Fruit fly (Drosophila melanogaster) whole organism, embryonic: ENCODE measurements around the gene Rtca.
A peak's percentile ranks its signal among the peaks of the same experiment; 100 is the strongest.

ENCODE experiments used
- CG10462 ChIP-seq: fragments of 200-800 bp; sonication (Bioruptor generic); optimal IDR thresholded peaks from 2 replicates; lab custom pipeline; 2016; ENCODE audit warnings: missing biosample characterization, missing genetic modification characterization
- CG12299 ChIP-seq: fragments of 200-800 bp; sonication (Bioruptor generic); optimal IDR thresholded peaks from 2 replicates; lab custom pipeline; 2018; ENCODE audit warnings: missing biosample characterization, mild to moderate bottlenecking, missing genetic modification characterization
- CG12769 ChIP-seq: fragments of 200-800 bp; sonication (Bioruptor generic); optimal IDR thresholded peaks from 2 replicates; lab custom pipeline; 2019; ENCODE audit warnings: missing biosample characterization, mild to moderate bottlenecking, missing genetic modification characterization, moderate library complexity
- CG13894 ChIP-seq: fragments of 200-800 bp; sonication (Bioruptor generic); optimal IDR thresholded peaks from 3 replicates; lab custom pipeline; 2018; ENCODE audit warnings: missing biosample characterization, mild to moderate bottlenecking, missing genetic modification characterization, moderate library complexity
- CG14441 ChIP-seq: fragments of 200-800 bp; sonication (Bioruptor generic); IDR thresholded peaks from 2 replicates; pipeline ENCODE4 v1.3.6; 2022; ENCODE audit warnings: missing biosample characterization, missing genetic modification characterization
- CG15696 ChIP-seq: fragments of 200-800 bp; sonication (Bioruptor generic); optimal IDR thresholded peaks from 2 replicates; lab custom pipeline; 2019; ENCODE audit warnings: missing biosample characterization, mild to moderate bottlenecking, missing genetic modification characterization, moderate library complexity
- CG17802 ChIP-seq: fragments of 200-800 bp; sonication (Bioruptor generic); optimal IDR thresholded peaks from 2 replicates; lab custom pipeline; 2018; ENCODE audit warnings: missing biosample characterization, mild to moderate bottlenecking, missing genetic modification characterization, moderate library complexity
- CG30403 ChIP-seq: fragments of 200-800 bp; sonication (Bioruptor generic); optimal IDR thresholded peaks from 3 replicates; lab custom pipeline; 2016; ENCODE audit warnings: missing biosample characterization, missing genetic modification characterization
- CG31224 ChIP-seq: fragments of 200-800 bp; sonication (Bioruptor generic); IDR thresholded peaks from 2 replicates; pipeline ENCODE4 v1.3.6; 2022; ENCODE audit warnings: missing biosample characterization, missing genetic modification characterization
- CG31388 ChIP-seq: fragments of 200-800 bp; sonication (Bioruptor generic); optimal IDR thresholded peaks from 2 replicates; lab custom pipeline; 2016; ENCODE audit warnings: missing biosample characterization, missing genetic modification characterization
- CG3281 ChIP-seq: fragments of 200-800 bp; sonication (Bioruptor generic); optimal IDR thresholded peaks from 3 replicates; lab custom pipeline; 2017; ENCODE audit warnings: missing biosample characterization, mild to moderate bottlenecking, missing genetic modification characterization
- CG33213 ChIP-seq: fragments of 200-800 bp; sonication (Bioruptor generic); optimal IDR thresholded peaks from 3 replicates; lab custom pipeline; 2016; ENCODE audit warnings: missing biosample characterization, missing genetic modification characterization
- CG3847 ChIP-seq: fragments of 200-800 bp; sonication (Bioruptor generic); IDR thresholded peaks from 2 replicates; pipeline ENCODE4 v1.3.6; 2022; ENCODE audit warnings: missing biosample characterization, missing genetic modification characterization
- CG4820 ChIP-seq: fragments of 200-800 bp; sonication (Bioruptor generic); optimal IDR thresholded peaks from 3 replicates; lab custom pipeline; 2016; ENCODE audit warnings: missing biosample characterization, missing genetic modification characterization
- CG6654 ChIP-seq: fragments of 200-800 bp; sonication (Bioruptor generic); optimal IDR thresholded peaks from 2 replicates; lab custom pipeline; 2017; ENCODE audit warnings: missing biosample characterization, mild to moderate bottlenecking, missing genetic modification characterization
- CG6765 ChIP-seq: fragments of 200-800 bp; sonication (Bioruptor generic); optimal IDR thresholded peaks from 3 replicates; lab custom pipeline; 2017; ENCODE audit warnings: missing biosample characterization, mild to moderate bottlenecking, missing genetic modification characterization
- CG6813 ChIP-seq: fragments of 200-800 bp; sonication (Bioruptor generic); optimal IDR thresholded peaks from 2 replicates; lab custom pipeline; 2017; ENCODE audit warnings: missing biosample characterization, missing genetic modification characterization, mild to moderate bottlenecking, moderate library complexity, missing genetic modification reagents
- CG7372 ChIP-seq: fragments of 200-800 bp; sonication (Bioruptor generic); IDR thresholded peaks from 2 replicates; pipeline ENCODE4 v1.3.6; 2022; ENCODE audit warnings: missing biosample characterization, missing genetic modification characterization
- CG8388 ChIP-seq: fragments of 200-800 bp; sonication (Bioruptor generic); optimal IDR thresholded peaks from 2 replicates; lab custom pipeline; 2019; ENCODE audit warnings: missing biosample characterization, mild to moderate bottlenecking, missing genetic modification characterization, moderate library complexity
- CG8478 ChIP-seq: fragments of >200 bp; optimal IDR thresholded peaks from 2 replicates; lab custom pipeline; 2018
- CG9797 ChIP-seq: fragments of 200-800 bp; sonication (Bioruptor generic); optimal IDR thresholded peaks from 3 replicates; lab custom pipeline; 2018; ENCODE audit warnings: missing biosample characterization, mild to moderate bottlenecking, missing genetic modification characterization
- Dad ChIP-seq: fragments of 200-800 bp; sonication (Bioruptor generic); optimal IDR thresholded peaks from 3 replicates; lab custom pipeline; 2016; ENCODE audit warnings: missing biosample characterization, missing genetic modification characterization
- Dek ChIP-seq: fragments of 200-800 bp; sonication (Bioruptor generic); optimal IDR thresholded peaks from 3 replicates; lab custom pipeline; 2019; ENCODE audit warnings: missing biosample characterization, mild to moderate bottlenecking, missing genetic modification characterization, moderate library complexity
- Drgx ChIP-seq: fragments of 200-800 bp; sonication (Bioruptor generic); IDR thresholded peaks from 2 replicates; pipeline ENCODE4 v1.3.6; 2022; ENCODE audit warnings: missing biosample characterization, missing genetic modification characterization
- H2.0 ChIP-seq: fragments of 200-800 bp; sonication (Bioruptor generic); IDR thresholded peaks from 2 replicates; pipeline ENCODE4 v1.3.6; 2022; ENCODE audit warnings: missing biosample characterization, missing genetic modification characterization
- Hmx ChIP-seq: fragments of 200-800 bp; sonication (Bioruptor generic); optimal IDR thresholded peaks from 2 replicates; lab custom pipeline; 2016; ENCODE audit warnings: missing biosample characterization, missing genetic modification characterization
- NC2α ChIP-seq: fragments of 200-800 bp; sonication (Bioruptor generic); optimal IDR thresholded peaks from 2 replicates; lab custom pipeline; 2016; ENCODE audit warnings: missing biosample characterization, missing genetic modification characterization
- Pdp1 ChIP-seq, 2 experiments: fragments of 200-800 bp; sonication (Bioruptor generic); optimal IDR thresholded peaks; 3 replicates each; lab custom pipeline; 2016; ENCODE audit warnings: missing biosample characterization in 2 of 2, missing genetic modification characterization in 2 of 2, mild to moderate bottlenecking in 1 of 2, moderate library complexity in 1 of 2
- Poxn ChIP-seq: fragments of 200-800 bp; sonication (Bioruptor generic); IDR thresholded peaks from 2 replicates; pipeline ENCODE4 v1.3.6; 2022; ENCODE audit warnings: missing biosample characterization, missing genetic modification characterization
- Sin3A ChIP-seq: fragments of >200 bp; optimal IDR thresholded peaks from 2 replicates; lab custom pipeline; 2018
- Spps ChIP-seq: fragments of 200-800 bp; sonication (Bioruptor generic); optimal IDR thresholded peaks from 2 replicates; lab custom pipeline; 2018; ENCODE audit warnings: missing biosample characterization, mild to moderate bottlenecking, missing genetic modification characterization
- TFAM ChIP-seq: fragments of 200-800 bp; sonication (Bioruptor generic); optimal IDR thresholded peaks from 2 replicates; lab custom pipeline; 2017; ENCODE audit warnings: missing biosample characterization, missing genetic modification characterization, inconsistent platforms
- Xrp1 ChIP-seq: fragments of 200-800 bp; sonication (Bioruptor generic); IDR thresholded peaks from 2 replicates; pipeline ENCODE4 v1.3.6; 2022; ENCODE audit warnings: missing biosample characterization, missing genetic modification characterization
- az2 ChIP-seq: fragments of 200-800 bp; sonication (Bioruptor generic); optimal IDR thresholded peaks from 3 replicates; lab custom pipeline; 2016; ENCODE audit warnings: missing biosample characterization, missing genetic modification characterization
- bab2 ChIP-seq: fragments of 200-800 bp; sonication (Bioruptor generic); optimal IDR thresholded peaks from 2 replicates; lab custom pipeline; 2016; ENCODE audit warnings: missing biosample characterization, missing genetic modification characterization
- dmrt99B ChIP-seq: fragments of 200-800 bp; sonication (Bioruptor generic); optimal IDR thresholded peaks from 2 replicates; lab custom pipeline; 2018; ENCODE audit warnings: missing biosample characterization, mild to moderate bottlenecking, missing genetic modification characterization, moderate library complexity
- ems ChIP-seq: fragments of 200-800 bp; sonication (Bioruptor generic); optimal IDR thresholded peaks from 3 replicates; lab custom pipeline; 2016; ENCODE audit warnings: missing biosample characterization, missing genetic modification characterization
- esg ChIP-seq: fragments of 200-800 bp; sonication (Bioruptor generic); conservative IDR thresholded peaks from 2 replicates; pipeline ENCODE4 v1.3.6; 2022; ENCODE audit warnings: missing biosample characterization, missing genetic modification characterization
- fu2 ChIP-seq: fragments of 200-800 bp; sonication (Bioruptor generic); optimal IDR thresholded peaks from 2 replicates; lab custom pipeline; 2016; ENCODE audit warnings: missing biosample characterization, missing genetic modification characterization
- gsb-n ChIP-seq: fragments of 200-800 bp; sonication (Bioruptor generic); optimal IDR thresholded peaks from 3 replicates; lab custom pipeline; 2018; ENCODE audit warnings: missing biosample characterization, mild to moderate bottlenecking, missing genetic modification characterization
- kni ChIP-seq: fragments of 200-800 bp; sonication (Bioruptor generic); optimal IDR thresholded peaks from 3 replicates; lab custom pipeline; 2017; ENCODE audit warnings: mild to moderate bottlenecking, missing biosample characterization, missing genetic modification reagents, missing genetic modification characterization
- lmd ChIP-seq: fragments of 200-800 bp; sonication (Bioruptor generic); IDR thresholded peaks from 2 replicates; pipeline ENCODE4 v1.3.6; 2022; ENCODE audit warnings: missing biosample characterization, missing genetic modification characterization
- p53 ChIP-seq: fragments of 200-800 bp; sonication (Bioruptor generic); optimal IDR thresholded peaks from 2 replicates; lab custom pipeline; 2016; ENCODE audit warnings: missing biosample characterization, missing genetic modification characterization
- pb ChIP-seq: fragments of 200-800 bp; sonication (Bioruptor generic); optimal IDR thresholded peaks from 3 replicates; lab custom pipeline; 2016; ENCODE audit warnings: missing biosample characterization, missing genetic modification characterization
- pho ChIP-seq: fragments of 200-800 bp; sonication (Bioruptor generic); optimal IDR thresholded peaks from 2 replicates; lab custom pipeline; 2016; ENCODE audit warnings: missing biosample characterization, missing genetic modification characterization
- salm ChIP-seq: fragments of 200-800 bp; sonication (Bioruptor generic); optimal IDR thresholded peaks from 2 replicates; lab custom pipeline; 2018; ENCODE audit warnings: missing biosample characterization, mild to moderate bottlenecking, missing genetic modification characterization
- usp ChIP-seq: fragments of >200 bp; optimal IDR thresholded peaks from 2 replicates; lab custom pipeline; 2017; ENCODE audit warnings: missing biosample characterization, missing genetic modification characterization
- vnd ChIP-seq: fragments of 200-800 bp; sonication (Bioruptor generic); IDR thresholded peaks from 3 replicates; pipeline ENCODE4 v1.3.6; 2022; ENCODE audit warnings: missing biosample characterization, missing genetic modification characterization; ENCODE audit not compliant: partially characterized antibody
- vvl ChIP-seq: fragments of 200-800 bp; sonication (Bioruptor generic); IDR thresholded peaks from 2 replicates; pipeline ENCODE4 v1.3.6; 2022; ENCODE audit warnings: missing biosample characterization, missing genetic modification characterization
- yki ChIP-seq: fragments of >200 bp; optimal IDR thresholded peaks from 3 replicates; lab custom pipeline; 2018

Gene Rtca

DNA sequence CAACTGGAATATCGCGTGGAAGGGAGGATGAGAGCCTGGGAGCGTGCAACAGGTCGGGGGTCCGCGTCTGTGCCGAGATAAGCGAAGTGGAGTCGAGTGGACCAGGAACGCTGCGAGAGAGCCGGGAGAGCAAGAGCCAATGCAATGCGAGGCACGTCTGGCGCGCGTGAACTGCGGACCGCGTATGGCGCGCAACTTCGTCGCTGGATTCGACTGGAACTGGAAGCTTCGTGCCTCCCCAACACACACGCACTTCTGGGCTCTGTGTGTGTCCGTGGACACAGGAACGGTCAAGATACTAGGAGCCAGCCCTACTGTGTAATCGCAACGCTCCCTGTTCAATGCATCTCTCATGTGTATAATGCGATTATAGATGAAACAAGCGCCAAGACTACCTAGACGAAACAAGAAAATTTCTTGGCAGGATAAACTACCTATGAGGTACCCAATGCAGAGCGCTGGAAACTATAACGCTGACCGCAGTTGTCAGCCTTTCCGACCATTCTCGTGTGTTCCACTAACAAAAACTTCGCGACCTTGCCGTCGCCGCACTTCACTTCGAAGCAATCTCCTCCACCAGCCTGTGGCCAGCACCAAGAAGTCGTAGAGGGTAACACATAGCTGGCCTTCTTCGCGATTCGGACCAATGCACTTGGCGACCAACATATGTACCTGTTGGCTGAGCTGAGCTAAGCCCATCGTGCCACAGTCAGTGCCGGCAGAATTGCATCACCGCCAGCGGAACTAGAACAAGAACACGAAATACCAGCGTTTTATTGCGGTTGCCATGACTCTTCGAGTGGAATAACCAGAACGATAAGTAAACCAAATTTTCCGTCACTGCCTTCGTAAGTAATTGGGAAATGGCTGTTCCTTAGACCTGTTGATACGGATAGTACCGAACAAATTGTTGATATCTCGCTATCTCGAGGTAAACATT, at the start of gene Rtca (continued):
- TF ChIP-seq pb (GFP tag; lab: Kevin White, UChicago) (peak; percentile 46), CG12299 (peak; percentile 54), CG33213 (GFP tag; lab: Kevin White, UChicago) (no peak), vnd (GFP tag; lab: Robert Waterston, UW) (no peak), CG6765 (peak; percentile 58), Poxn (GFP tag; lab: Robert Waterston, UW) (0 out of 2 replicates have a peak, but pooled peaks have one; percentile 15), yki (lab: Kevin White, UChicago) (no peak), CG8478 (lab: Kevin White, UChicago) (no peak), vvl (GFP tag; lab: Robert Waterston, UW) (peak; percentile 78), CG15696 (tag; lab: Kevin White, UChicago) (no peak), fu2 (GFP tag; lab: Kevin White, UChicago) (peak; percentile 35), esg (GFP tag; lab: Robert Waterston, UW) (peak; percentile 72), Drgx (GFP tag; lab: Robert Waterston, UW) (peak; percentile 89), CG6654 (GFP tag; lab: Kevin White, UChicago) (peak; percentile 43), CG7372 (GFP tag; lab: Robert Waterston, UW) (peak; percentile 67), CG13894 (peak; percentile 55), Sin3A (lab: Kevin White, UChicago) (no peak), pho (GFP tag; lab: Kevin White, UChicago) (peak; percentile 69), H2.0 (peak; percentile 60), CG12769 (peak; percentile 75), CG31224 (peak; percentile 48; the same call in 1 of the 2 replicates), Spps (tag; lab: Kevin White, UChicago) (no peak), dmrt99B (peak; percentile 83), lmd (GFP tag; lab: Robert Waterston, UW) (peak; percentile 75), CG3281 (peak; percentile 78), kni (GFP tag; lab: Kevin White, UChicago) (no peak), Dad (GFP tag; lab: Kevin White, UChicago) (peak; percentile 56), CG30403 (GFP tag; lab: Kevin White, UChicago) (peak; percentile 75), CG6813 (GFP tag; lab: Kevin White, UChicago) (peak; percentile 67), salm (no peak), p53 (GFP tag; lab: Kevin White, UChicago) (peak; percentile 7), CG3847 (GFP tag; lab: Robert Waterston, UW) (peak; percentile 70), Hmx (GFP tag; lab: Kevin White, UChicago) (no peak), CG4820 (peak; percentile 42), Dek (tag; lab: Kevin White, UChicago) (peak; percentile 60), CG31388 (GFP tag; lab: Kevin White, UChicago) (no peak), Xrp1 (GFP tag; lab: Robert Waterston, UW) (peak; percentile 72), bab2 (GFP tag; lab: Kevin White, UChicago) (peak; percentile 60), TFAM (GFP tag; lab: Kevin White, UChicago) (no peak), NC2α (GFP tag; lab: Kevin White, UChicago) (peak; percentile 38), CG8388 (peak; percentile 40), ems (GFP tag; lab: Kevin White, UChicago) (peak; percentile 57), CG10462 (GFP tag; lab: Kevin White, UChicago) (no peak), usp (GFP tag; lab: Kevin White, UChicago) (no peak), Pdp1 (GFP tag; optimal IDR thresholded peaks at IDR 0.05; lab: Kevin White, UChicago) (peak; percentile 49 to 70), gsb-n (tag; lab: Kevin White, UChicago) (no peak), az2 (GFP tag; lab: Kevin White, UChicago) (peak; percentile 38), CG14441 (GFP tag; lab: Robert Waterston, UW) (peak; percentile 78), CG17802 (tag; lab: Kevin White, UChicago) (no peak), CG9797 (GFP tag; lab: Kevin White, UChicago) (no peak)
